Fruit fly (Drosophila melanogaster) whole organism, embryonic: ENCODE measurements around the gene T48.
A peak's percentile ranks its signal among the peaks of the same experiment; 100 is the strongest.

Source experiments
- Awh ChIP-seq: fragments of 200-800 bp; sonication (Bioruptor generic); IDR thresholded peaks from 2 replicates; pipeline ENCODE4, ENCODE4 v1.3.6; 2022; ENCODE audit warnings: missing biosample characterization, missing genetic modification characterization
- Bdp1 ChIP-seq: fragments of 200-800 bp; sonication (Bioruptor generic); optimal IDR thresholded peaks from 3 replicates; lab custom pipeline; 2016; ENCODE audit warnings: missing biosample characterization, missing genetic modification characterization
- CG11696 ChIP-seq: fragments of 200-800 bp; sonication (Bioruptor generic); IDR thresholded peaks from 2 replicates; pipeline ENCODE4 v1.3.6; 2022; ENCODE audit warnings: missing biosample characterization, missing genetic modification characterization
- CG12071 ChIP-seq: fragments of 200-800 bp; sonication (Bioruptor generic); optimal IDR thresholded peaks from 3 replicates; lab custom pipeline; 2018; ENCODE audit warnings: missing biosample characterization, mild to moderate bottlenecking, missing genetic modification characterization
- CG12299 ChIP-seq: fragments of 200-800 bp; sonication (Bioruptor generic); optimal IDR thresholded peaks from 2 replicates; lab custom pipeline; 2018; ENCODE audit warnings: missing biosample characterization, mild to moderate bottlenecking, missing genetic modification characterization
- CG13123 ChIP-seq: fragments of 200-800 bp; sonication (Bioruptor generic); optimal IDR thresholded peaks from 2 replicates; lab custom pipeline; 2016; ENCODE audit warnings: missing biosample characterization, missing genetic modification characterization
- CG14710 ChIP-seq: fragments of 200-800 bp; sonication (Bioruptor generic); optimal IDR thresholded peaks from 3 replicates; lab custom pipeline; 2019; ENCODE audit warnings: missing biosample characterization, mild to moderate bottlenecking, missing genetic modification characterization, moderate library complexity
- CG15073 ChIP-seq: fragments of 200-800 bp; sonication (Bioruptor generic); optimal IDR thresholded peaks from 2 replicates; lab custom pipeline; 2016; ENCODE audit warnings: missing biosample characterization, missing genetic modification characterization
- CG18619 ChIP-seq: fragments of 200-800 bp; sonication (Bioruptor generic); optimal IDR thresholded peaks from 3 replicates; lab custom pipeline; 2017; ENCODE audit warnings: missing biosample characterization, mild to moderate bottlenecking, missing genetic modification characterization
- CG2199 ChIP-seq: fragments of 200-800 bp; sonication (Bioruptor generic); IDR thresholded peaks from 3 replicates; pipeline ENCODE4 v1.3.6; 2022; ENCODE audit warnings: missing biosample characterization, missing genetic modification characterization
- CG2678 ChIP-seq: fragments of 200-800 bp; sonication (Bioruptor generic); optimal IDR thresholded peaks from 3 replicates; lab custom pipeline; 2019; ENCODE audit warnings: missing biosample characterization, mild to moderate bottlenecking, missing genetic modification characterization, moderate library complexity
- CG32532 ChIP-seq: fragments of 200-800 bp; sonication (Bioruptor generic); IDR thresholded peaks from 2 replicates; pipeline ENCODE4 v1.3.6; 2022; ENCODE audit warnings: missing biosample characterization, missing genetic modification characterization
- CG32767 ChIP-seq: fragments of 200-800 bp; sonication (Bioruptor generic); IDR thresholded peaks from 2 replicates; pipeline ENCODE4 v1.3.6; 2022; ENCODE audit warnings: missing biosample characterization, missing genetic modification characterization
- CG3726 ChIP-seq: fragments of 200-800 bp; sonication (Bioruptor generic); IDR thresholded peaks from 3 replicates; pipeline ENCODE4, ENCODE4 v1.3.6; 2022; ENCODE audit warnings: missing biosample characterization, missing genetic modification characterization
- CG5245 ChIP-seq: fragments of 200-800 bp; sonication (Bioruptor generic); optimal IDR thresholded peaks from 3 replicates; lab custom pipeline; 2016; ENCODE audit warnings: missing biosample characterization, missing genetic modification characterization
- CG6683 ChIP-seq: fragments of 200-800 bp; sonication (Bioruptor generic); optimal IDR thresholded peaks from 2 replicates; lab custom pipeline; 2017; ENCODE audit warnings: missing biosample characterization, mild to moderate bottlenecking, missing genetic modification characterization, missing genetic modification reagents
- CG6791 ChIP-seq: fragments of 200-800 bp; sonication (Bioruptor generic); IDR thresholded peaks from 3 replicates; pipeline ENCODE4 v1.3.6; 2022; ENCODE audit warnings: missing biosample characterization, missing genetic modification characterization; ENCODE audit not compliant: partially characterized antibody
- CG7839 ChIP-seq: fragments of 200-800 bp; sonication (Bioruptor generic); optimal IDR thresholded peaks from 3 replicates; lab custom pipeline; 2018; ENCODE audit warnings: missing biosample characterization, mild to moderate bottlenecking, missing genetic modification characterization, moderate library complexity
- CG7928 ChIP-seq: fragments of 200-800 bp; sonication (Bioruptor generic); optimal IDR thresholded peaks from 2 replicates; lab custom pipeline; 2017; ENCODE audit warnings: missing biosample characterization, mild to moderate bottlenecking, missing genetic modification characterization
- CG8478 ChIP-seq: fragments of >200 bp; optimal IDR thresholded peaks from 2 replicates; lab custom pipeline; 2018
- CG9215 ChIP-seq: fragments of 200-800 bp; sonication (Bioruptor generic); IDR thresholded peaks from 2 replicates; pipeline ENCODE4 v1.3.6; 2022; ENCODE audit warnings: missing biosample characterization, missing genetic modification characterization
- ERR ChIP-seq: fragments of 200-800 bp; sonication (Bioruptor generic); optimal IDR thresholded peaks from 2 replicates; lab custom pipeline; 2016; ENCODE audit warnings: missing biosample characterization, missing genetic modification characterization
- HmgD ChIP-seq: fragments of 200-800 bp; sonication (Bioruptor generic); optimal IDR thresholded peaks from 3 replicates; lab custom pipeline; 2016; ENCODE audit warnings: missing biosample characterization, missing genetic modification characterization
- Lhr ChIP-seq: fragments of 200-800 bp; sonication (Bioruptor generic); optimal IDR thresholded peaks from 3 replicates; lab custom pipeline; 2017; ENCODE audit warnings: mild to moderate bottlenecking, missing biosample characterization, missing genetic modification reagents, missing genetic modification characterization
- NFAT ChIP-seq: fragments of 200-800 bp; sonication (Bioruptor generic); IDR thresholded peaks from 2 replicates; pipeline ENCODE4 v1.3.6; 2022; ENCODE audit warnings: missing biosample characterization, missing genetic modification characterization
- Opbp ChIP-seq: fragments of 200-800 bp; sonication (Bioruptor generic); IDR thresholded peaks from 3 replicates; pipeline ENCODE4 v1.3.6; 2022; ENCODE audit warnings: missing biosample characterization, missing genetic modification characterization; ENCODE audit not compliant: partially characterized antibody
- Pdp1 ChIP-seq, 2 experiments: fragments of 200-800 bp; sonication (Bioruptor generic); optimal IDR thresholded peaks; 3 replicates each; lab custom pipeline; 2016; ENCODE audit warnings: missing biosample characterization in 2 of 2, missing genetic modification characterization in 2 of 2, mild to moderate bottlenecking in 1 of 2, moderate library complexity in 1 of 2
- Scr ChIP-seq: fragments of 200-800 bp; sonication (Bioruptor generic); IDR thresholded peaks from 2 replicates; pipeline ENCODE4 v1.3.6; 2022; ENCODE audit warnings: missing biosample characterization, missing genetic modification characterization; ENCODE audit not compliant: partially characterized antibody
- Tbp ChIP-seq: fragments of >200 bp; optimal IDR thresholded peaks from 2 replicates; lab custom pipeline; 2018; ENCODE audit warnings: missing biosample characterization, missing genetic modification characterization
- Xbp1 ChIP-seq: fragments of 200-800 bp; sonication (Bioruptor generic); optimal IDR thresholded peaks from 3 replicates; lab custom pipeline; 2016; ENCODE audit warnings: missing biosample characterization, mild to moderate bottlenecking, missing genetic modification characterization
- ap ChIP-seq: fragments of 200-800 bp; sonication (Bioruptor generic); IDR thresholded peaks from 2 replicates; pipeline ENCODE4 v1.3.6; 2022; ENCODE audit warnings: missing biosample characterization, missing genetic modification characterization
- cg ChIP-seq: fragments of 200-800 bp; sonication (Bioruptor generic); optimal IDR thresholded peaks from 3 replicates; lab custom pipeline; 2019; ENCODE audit warnings: missing biosample characterization, mild to moderate bottlenecking, missing genetic modification characterization, moderate library complexity
- crp ChIP-seq, 2 experiments: fragments of 200-800 bp; sonication (Bioruptor generic); optimal IDR thresholded peaks; 2 replicates in 1 of 2; 3 replicates in 1 of 2; lab custom pipeline; 2017; ENCODE audit warnings: missing biosample characterization in 2 of 2, missing genetic modification characterization in 2 of 2, mild to moderate bottlenecking in 1 of 2, moderate library complexity in 1 of 2
- dati ChIP-seq: fragments of 200-800 bp; sonication (Bioruptor generic); IDR thresholded peaks from 2 replicates; pipeline ENCODE4 v1.3.6; 2022; ENCODE audit warnings: missing biosample characterization, missing genetic modification characterization
- dimm ChIP-seq: fragments of 200-800 bp; sonication (Bioruptor generic); IDR thresholded peaks from 2 replicates; pipeline ENCODE4 v1.3.6; 2022; ENCODE audit warnings: missing biosample characterization, missing genetic modification characterization
- eve ChIP-seq, 2 experiments: fragments of >200 bp; optimal IDR thresholded peaks; 2 replicates each; lab custom pipeline; 2017; ENCODE audit warnings: missing biosample characterization in 2 of 2, missing genetic modification characterization in 2 of 2
- fu2 ChIP-seq: fragments of 200-800 bp; sonication (Bioruptor generic); optimal IDR thresholded peaks from 2 replicates; lab custom pipeline; 2016; ENCODE audit warnings: missing biosample characterization, missing genetic modification characterization
- gcm2 ChIP-seq: fragments of 200-800 bp; sonication (Bioruptor generic); optimal IDR thresholded peaks from 2 replicates; lab custom pipeline; 2016; ENCODE audit warnings: missing biosample characterization, missing genetic modification characterization
- gfzf ChIP-seq: fragments of 200-800 bp; sonication (Bioruptor generic); optimal IDR thresholded peaks from 2 replicates; lab custom pipeline; 2016; ENCODE audit warnings: missing biosample characterization, mild to moderate bottlenecking, missing genetic modification characterization, moderate library complexity
- her ChIP-seq: fragments of 200-800 bp; sonication (Bioruptor generic); optimal IDR thresholded peaks from 2 replicates; lab custom pipeline; 2016; ENCODE audit warnings: missing biosample characterization, missing genetic modification characterization
- hkb ChIP-seq, 2 experiments: fragments of 200-800 bp in 1 of 2; fragments of >200 bp in 1 of 2; sonication (Bioruptor generic) in 1 of 2; IDR thresholded peaks in 1 of 2; optimal IDR thresholded peaks in 1 of 2; 2 replicates each; pipeline versions ENCODE4 v1.3.6 to Lab custom; 2017 to 2022; ENCODE audit warnings: missing biosample characterization in 1 of 2, missing genetic modification characterization in 1 of 2
- lola ChIP-seq, 3 experiments: fragments of >200 bp in 2 of 3; fragments of 200-800 bp in 1 of 3; sonication (Bioruptor generic) in 1 of 3; optimal IDR thresholded peaks; 2 replicates each; lab custom pipeline; 2017 to 2019; ENCODE audit warnings: missing biosample characterization in 3 of 3, missing genetic modification characterization in 3 of 3, mild to moderate bottlenecking in 1 of 3, moderate library complexity in 1 of 3
- nau ChIP-seq: fragments of 200-800 bp; sonication (Bioruptor generic); optimal IDR thresholded peaks from 3 replicates; lab custom pipeline; 2017; ENCODE audit warnings: missing biosample characterization, mild to moderate bottlenecking, missing genetic modification characterization, missing genetic modification reagents
- onecut ChIP-seq: fragments of 200-800 bp; sonication (Bioruptor generic); IDR thresholded peaks from 2 replicates; pipeline ENCODE4 v1.3.6; 2022; ENCODE audit warnings: missing biosample characterization, missing genetic modification characterization
- row ChIP-seq: fragments of 200-800 bp; sonication (Bioruptor generic); IDR thresholded peaks from 3 replicates; pipeline ENCODE4 v1.3.6; 2022; ENCODE audit warnings: missing biosample characterization, missing genetic modification characterization
- run ChIP-seq: fragments of 200-800 bp; sonication (Bioruptor generic); optimal IDR thresholded peaks from 3 replicates; lab custom pipeline; 2018; ENCODE audit warnings: missing biosample characterization, mild to moderate bottlenecking, missing genetic modification characterization
- sisA ChIP-seq: fragments of 200-800 bp; sonication (Bioruptor generic); IDR thresholded peaks from 2 replicates; pipeline ENCODE4 v1.3.6; 2022; ENCODE audit warnings: missing biosample characterization, missing genetic modification characterization
- sr ChIP-seq: fragments of 200-800 bp; sonication (Bioruptor generic); IDR thresholded peaks from 3 replicates; pipeline ENCODE4 v1.3.6; 2022; ENCODE audit warnings: missing biosample characterization, missing genetic modification characterization
- stwl ChIP-seq: fragments of 200-800 bp; sonication (Bioruptor generic); optimal IDR thresholded peaks from 3 replicates; lab custom pipeline; 2018; ENCODE audit warnings: missing biosample characterization, mild to moderate bottlenecking, missing genetic modification characterization, moderate library complexity
- tgo ChIP-seq: fragments of 200-800 bp; sonication (Bioruptor generic); IDR thresholded peaks from 3 replicates; pipeline ENCODE4 v1.3.6; 2022; ENCODE audit warnings: missing biosample characterization, missing genetic modification characterization
- usp ChIP-seq: fragments of >200 bp; optimal IDR thresholded peaks from 2 replicates; lab custom pipeline; 2017; ENCODE audit warnings: missing biosample characterization, missing genetic modification characterization
- wdn ChIP-seq: fragments of 200-800 bp; sonication (Bioruptor generic); IDR thresholded peaks from 2 replicates; pipeline ENCODE4 v1.3.6; 2022; ENCODE audit warnings: missing biosample characterization, missing genetic modification characterization

Gene T48

dm6 chr3R:26876432-26876831, 5.1 kb upstream of the T48 start, which contains the start of gene CG5500 (continued):
- TF ChIP-seq stwl (tag; lab: Kevin White, UChicago), result peak; percentile 38
- no peak for TF ChIP-seq tgo
- TF ChIP-seq CG12071, result no peak
- TF ChIP-seq CG2199 (GFP tag; lab: Robert Waterston, UW), result no peak
- no peak for TF ChIP-seq HmgD (GFP tag; lab: Kevin White, UChicago)
- no peak for TF ChIP-seq CG11696
- TF ChIP-seq Bdp1 (GFP tag; lab: Kevin White, UChicago), result no peak
- TF ChIP-seq lola (GFP tag; optimal IDR thresholded peaks at IDR 0.05; lab: Kevin White, UChicago), result no peak
- TF ChIP-seq CG32532 (GFP tag; lab: Robert Waterston, UW), result no peak
- peak in 1 of 2 experiments; percentile 78 for TF ChIP-seq Pdp1 (GFP tag; optimal IDR thresholded peaks at IDR 0.05; lab: Kevin White, UChicago)
- TF ChIP-seq CG6683 (GFP tag; lab: Kevin White, UChicago), result no peak
- TF ChIP-seq onecut (GFP tag; lab: Robert Waterston, UW), result no peak
- no peak for TF ChIP-seq dati (GFP tag; lab: Robert Waterston, UW)
- TF ChIP-seq cg (GFP tag; lab: Kevin White, UChicago), result no peak
- peak; percentile 12; the same call in 1 of the 3 replicates for TF ChIP-seq row (GFP tag; lab: Robert Waterston, UW)
- TF ChIP-seq Scr (GFP tag; lab: Robert Waterston, UW), result peak; percentile 43
- TF ChIP-seq CG2678 (tag; lab: Kevin White, UChicago), result peak; percentile 29
- TF ChIP-seq sr (GFP tag; lab: Robert Waterston, UW), result no peak
- TF ChIP-seq her, result no peak
- no peak for TF ChIP-seq nau
- TF ChIP-seq CG7839 (tag; lab: Kevin White, UChicago), result no peak
- no peak for TF ChIP-seq gcm2 (GFP tag; lab: Kevin White, UChicago)
- no peak for TF ChIP-seq CG14710 (tag; lab: Kevin White, UChicago)
- no peak for TF ChIP-seq Lhr (GFP tag; lab: Kevin White, UChicago)
- no peak for TF ChIP-seq CG32767
- no peak for TF ChIP-seq eve (GFP tag; optimal IDR thresholded peaks at IDR 0.05; lab: Kevin White, UChicago)
- TF ChIP-seq usp, result no peak
- TF ChIP-seq fu2 (GFP tag; lab: Kevin White, UChicago), result no peak
- no peak for TF ChIP-seq CG15073 (GFP tag; lab: Kevin White, UChicago)
- peak; percentile 91 for TF ChIP-seq CG7928 (GFP tag; lab: Kevin White, UChicago)
- TF ChIP-seq ERR, result no peak
- TF ChIP-seq Awh (GFP tag; lab: Robert Waterston, UW), result no peak
- peak; percentile 32 to 89 for TF ChIP-seq crp (GFP tag; optimal IDR thresholded peaks at IDR 0.05; lab: Kevin White, UChicago)
- TF ChIP-seq run (tag; lab: Kevin White, UChicago), result no peak
- TF ChIP-seq CG6791 (GFP tag; lab: Robert Waterston, UW), result no peak
- no peak for TF ChIP-seq sisA
- no peak for TF ChIP-seq dimm (GFP tag; lab: Robert Waterston, UW)
- no peak for TF ChIP-seq CG12299
- TF ChIP-seq CG13123 (GFP tag; lab: Kevin White, UChicago), result no peak
- TF ChIP-seq Tbp (GFP tag; lab: Kevin White, UChicago), result no peak
- no peak for TF ChIP-seq ap (GFP tag; lab: Robert Waterston, UW)
- no peak for TF ChIP-seq gfzf (GFP tag; lab: Kevin White, UChicago)
- TF ChIP-seq CG8478, result no peak
- TF ChIP-seq CG18619, result no peak
- no peak for TF ChIP-seq CG3726 (GFP tag; lab: Robert Waterston, UW)
- no peak for TF ChIP-seq CG5245 (GFP tag; lab: Kevin White, UChicago)
- no peak for TF ChIP-seq Xbp1 (GFP tag; lab: Kevin White, UChicago)
- TF ChIP-seq Opbp (GFP tag; lab: Robert Waterston, UW), result peak; percentile 45; the same call in 1 of the 3 replicates
- TF ChIP-seq NFAT (GFP tag; lab: Robert Waterston, UW), result no peak
- no peak for TF ChIP-seq CG9215 (GFP tag; lab: Robert Waterston, UW)
- TF ChIP-seq wdn (GFP tag; lab: Robert Waterston, UW), result no peak
- TF ChIP-seq hkb (optimal IDR thresholded peaks at IDR 0.05; lab: Kevin White, UChicago), result no peak
- TF ChIP-seq hkb (GFP tag; IDR thresholded peaks at IDR 0.05; lab: Robert Waterston, UW), result no peak
